Worm (Caenorhabditis elegans) whole organism, young adult: ENCODE measurements around the gene ZK185.1.

Experiments used
- attf-5 ChIP-seq: fragments of 200-800 bp; sonication (Bioruptor generic); optimal IDR thresholded peaks from 2 replicates; lab custom pipeline; 2018; ENCODE audit warnings: mild to moderate bottlenecking, missing genetic modification characterization, missing compliant biosample characterization
- mes-4 ChIP-seq: sonication (generic microtip); optimal IDR thresholded peaks from 2 replicates; lab custom pipeline; 2016; ENCODE audit warnings: missing genotype, missing genetic modification characterization, missing compliant biosample characterization

ce11 chrIV:4562599-4563116 lies 14.3 kb downstream of the ZK185.1 start, which contains the start of gene igeg-1:
- TF ChIP-seq mes-4 (tag; lab: Kevin White, UChicago) = no peak
- no peak for TF ChIP-seq attf-5 (GFP tag; lab: Kevin White, UChicago)
